Worm (Caenorhabditis elegans) whole organism, mixed stage, embryonic: Measurements from ENCODE around the gene lsm-3.

ENCODE experiments used
- M03D4.4 ChIP-seq: sonication (generic microtip); optimal IDR thresholded peaks from 2 replicates; lab custom pipeline; 2017; ENCODE audit warnings: mild to moderate bottlenecking, missing genetic modification characterization, missing compliant biosample characterization
- ceh-39 ChIP-seq: fragments of 150-350 bp; optimal IDR thresholded peaks from 2 replicates; lab custom pipeline; 2014; ENCODE audit warnings: missing biosample characterization, missing genetic modification characterization
- lsy-2 ChIP-seq: fragments of 150-350 bp; optimal IDR thresholded peaks from 2 replicates; lab custom pipeline; 2014; ENCODE audit warnings: missing biosample characterization, missing genetic modification characterization
- mab-5 ChIP-seq: fragments of 150-350 bp; optimal IDR thresholded peaks from 2 replicates; lab custom pipeline; 2014; ENCODE audit warnings: missing biosample characterization, missing genetic modification characterization
- mep-1 ChIP-seq: fragments of 150-350 bp; optimal IDR thresholded peaks from 2 replicates; lab custom pipeline; 2017; ENCODE audit warnings: missing biosample characterization, missing genetic modification reagents, missing genetic modification characterization, inconsistent platforms
- sem-2 ChIP-seq: fragments of 200-800 bp; sonication (Bioruptor generic); optimal IDR thresholded peaks from 2 replicates; lab custom pipeline; 2018; ENCODE audit warnings: mild to moderate bottlenecking, missing genetic modification characterization, missing compliant biosample characterization
- snpc-4 ChIP-seq: fragments of 150-350 bp; optimal IDR thresholded peaks from 2 replicates; lab custom pipeline; 2014; ENCODE audit warnings: missing biosample characterization, missing genetic modification characterization
- tbx-8 ChIP-seq: fragments of 200-800 bp; sonication (Bioruptor generic); optimal IDR thresholded peaks from 2 replicates; lab custom pipeline; 2018; ENCODE audit warnings: mild to moderate bottlenecking, missing genetic modification characterization, moderate library complexity, missing compliant biosample characterization
- ztf-11 ChIP-seq: fragments of 150-350 bp; optimal IDR thresholded peaks from 2 replicates; lab custom pipeline; 2014; ENCODE audit warnings: missing biosample characterization, missing genetic modification characterization

- TF ChIP-seq tbx-8 (GFP tag; lab: Kevin White, UChicago) (no peak), ceh-39 (tag; lab: Kevin White, UChicago) (no peak), mep-1 (tag; lab: Kevin White, UChicago) (no peak), lsy-2 (tag; lab: Kevin White, UChicago) (no peak), sem-2 (no peak), M03D4.4 (tag; lab: Kevin White, UChicago) (no peak), snpc-4 (tag; lab: Kevin White, UChicago) (no peak), mab-5 (tag; lab: Kevin White, UChicago) (no peak), ztf-11 (tag; lab: Kevin White, UChicago) (no peak)
Observed at ce11 chrIV:13356005-13356404, 31.0 kb upstream of the lsm-3 start.
